Worm (Caenorhabditis elegans) whole organism, L1 larva: Measurements from ENCODE around the gene glb-15.

Experiments
- ceh-8 ChIP-seq: fragments of 200-800 bp; sonication (Bioruptor generic); optimal IDR thresholded peaks from 2 replicates; lab custom pipeline; 2018; ENCODE audit warnings: mild to moderate bottlenecking, missing genetic modification characterization, moderate library complexity, missing compliant biosample characterization
- egl-27 ChIP-seq, 2 experiments: fragments of 150-350 bp in 1 of 2; sonication (generic microtip); optimal IDR thresholded peaks; 3 replicates each; lab custom pipeline; 2017 to 2018; ENCODE audit warnings: missing biosample characterization in 2 of 2, missing genetic modification characterization in 2 of 2, missing genetic modification reagents in 2 of 2
- mdl-1 ChIP-seq, 2 experiments: fragments of 150-350 bp; optimal IDR thresholded peaks; 2 replicates each; lab custom pipeline; 2014 to 2017; ENCODE audit warnings: missing biosample characterization in 2 of 2, missing genetic modification characterization in 2 of 2, inconsistent platforms in 1 of 2
- mep-1 ChIP-seq: fragments of 150-350 bp; optimal IDR thresholded peaks from 2 replicates; lab custom pipeline; 2014; ENCODE audit warnings: missing biosample characterization, missing genetic modification characterization
- nhr-20 ChIP-seq: sonication (generic microtip); optimal IDR thresholded peaks from 2 replicates; lab custom pipeline; 2016; ENCODE audit warnings: mild to moderate bottlenecking, missing genetic modification characterization, missing compliant biosample characterization
- nhr-237 ChIP-seq: fragments of 150-350 bp; optimal IDR thresholded peaks from 2 replicates; lab custom pipeline; 2014; ENCODE audit warnings: missing biosample characterization, missing genetic modification characterization
- nhr-28 ChIP-seq: fragments of 150-350 bp; optimal IDR thresholded peaks from 2 replicates; lab custom pipeline; 2014; ENCODE audit warnings: missing biosample characterization, missing genetic modification characterization
- skn-1 ChIP-seq: fragments of 150-350 bp; optimal IDR thresholded peaks from 2 replicates; lab custom pipeline; 2014; ENCODE audit warnings: missing biosample characterization, missing genetic modification characterization
- sptf-1 ChIP-seq: fragments of 150-350 bp; optimal IDR thresholded peaks from 2 replicates; lab custom pipeline; 2014; ENCODE audit warnings: missing biosample characterization, missing genetic modification characterization
- unc-62 ChIP-seq: fragments of 150-350 bp; optimal IDR thresholded peaks from 2 replicates; lab custom pipeline; 2014; ENCODE audit warnings: missing biosample characterization, missing genetic modification reagents, missing genetic modification characterization
- ztf-4 ChIP-seq: fragments of 150-350 bp; optimal IDR thresholded peaks from 2 replicates; lab custom pipeline; 2014; ENCODE audit warnings: missing biosample characterization, missing genetic modification characterization

DNA sequence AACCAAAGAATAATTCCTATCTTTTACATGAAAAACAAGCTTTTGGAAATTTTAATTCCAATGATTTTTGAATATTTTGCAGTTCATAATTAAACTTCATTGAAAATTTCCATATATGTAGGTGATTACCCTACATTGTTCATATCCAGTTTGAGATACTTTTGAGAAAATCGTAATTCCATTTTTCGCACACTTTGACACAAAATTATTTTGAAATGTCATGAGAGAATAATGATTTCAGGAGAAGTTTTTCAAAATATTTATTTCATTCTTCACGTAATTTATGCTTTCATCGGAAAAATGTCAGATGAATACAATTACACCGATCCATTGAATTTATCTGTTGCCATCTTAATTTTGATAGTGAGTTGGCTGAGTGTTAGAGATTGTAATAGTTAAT, 34.9 kb downstream of the glb-15 start, which contains the start of gene srx-88:
- no peak for TF ChIP-seq ceh-8
- TF ChIP-seq skn-1: no peak
- no peak for TF ChIP-seq nhr-237 (tag; lab: Kevin White, UChicago)
- no peak for TF ChIP-seq ztf-4 (tag; lab: Kevin White, UChicago)
- no peak for TF ChIP-seq egl-27 (tag; optimal IDR thresholded peaks at IDR 0.05; lab: Kevin White, UChicago)
- no peak for TF ChIP-seq nhr-20 (tag; lab: Kevin White, UChicago)
- TF ChIP-seq nhr-28 (tag; lab: Kevin White, UChicago): no peak
- no peak for TF ChIP-seq sptf-1
- no peak for TF ChIP-seq mdl-1 (tag; optimal IDR thresholded peaks at IDR 0.05; lab: Kevin White, UChicago)
- TF ChIP-seq mep-1 (tag; lab: Kevin White, UChicago): no peak
- TF ChIP-seq unc-62: no peak
